Fruit fly (Drosophila melanogaster) whole organism, embryonic: ENCODE measurements around the gene CG14253.

ENCODE experiments used
- Aef1 ChIP-seq: fragments of 200-800 bp; sonication (Bioruptor generic); IDR thresholded peaks from 3 replicates; pipeline ENCODE4 v1.3.6; 2022; ENCODE audit warnings: missing biosample characterization, missing genetic modification characterization
- BtbVII ChIP-seq: fragments of 200-800 bp; sonication (Bioruptor generic); optimal IDR thresholded peaks from 3 replicates; lab custom pipeline; 2017; ENCODE audit warnings: missing biosample characterization, mild to moderate bottlenecking, missing genetic modification characterization
- CG10209 ChIP-seq: fragments of 200-800 bp; sonication (Bioruptor generic); optimal IDR thresholded peaks from 3 replicates; lab custom pipeline; 2017; ENCODE audit warnings: missing biosample characterization, mild to moderate bottlenecking, missing genetic modification characterization, missing genetic modification reagents
- CG11695 ChIP-seq: fragments of 200-800 bp; sonication (Bioruptor generic); IDR thresholded peaks from 3 replicates; pipeline ENCODE4 v1.3.6; 2022; ENCODE audit warnings: missing biosample characterization, missing genetic modification characterization
- CG12236 ChIP-seq: fragments of 200-800 bp; sonication (Bioruptor generic); optimal IDR thresholded peaks from 2 replicates; lab custom pipeline; 2016; ENCODE audit warnings: missing biosample characterization, missing genetic modification characterization
- CG12942 ChIP-seq: fragments of 200-800 bp; sonication (Bioruptor generic); optimal IDR thresholded peaks from 3 replicates; lab custom pipeline; 2016; ENCODE audit warnings: missing biosample characterization, missing genetic modification characterization
- CG13123 ChIP-seq: fragments of 200-800 bp; sonication (Bioruptor generic); optimal IDR thresholded peaks from 2 replicates; lab custom pipeline; 2016; ENCODE audit warnings: missing biosample characterization, missing genetic modification characterization
- CG13424 ChIP-seq: fragments of 200-800 bp; sonication (Bioruptor generic); optimal IDR thresholded peaks from 2 replicates; lab custom pipeline; 2019; ENCODE audit warnings: missing biosample characterization, mild to moderate bottlenecking, missing genetic modification characterization, moderate library complexity
- CG14014 ChIP-seq: fragments of 200-800 bp; sonication (Bioruptor generic); IDR thresholded peaks from 2 replicates; pipeline ENCODE4 v1.3.6; 2022; ENCODE audit warnings: missing biosample characterization, missing genetic modification characterization
- CG15011 ChIP-seq: fragments of 200-800 bp; sonication (Bioruptor generic); optimal IDR thresholded peaks from 3 replicates; lab custom pipeline; 2018; ENCODE audit warnings: missing biosample characterization, mild to moderate bottlenecking, missing genetic modification characterization
- CG15073 ChIP-seq: fragments of 200-800 bp; sonication (Bioruptor generic); optimal IDR thresholded peaks from 2 replicates; lab custom pipeline; 2016; ENCODE audit warnings: missing biosample characterization, missing genetic modification characterization
- CG15514 ChIP-seq: fragments of 200-800 bp; sonication (Bioruptor generic); optimal IDR thresholded peaks from 3 replicates; lab custom pipeline; 2017; ENCODE audit warnings: missing biosample characterization, missing genetic modification characterization, mild to moderate bottlenecking, moderate library complexity, missing genetic modification reagents
- CG15601 ChIP-seq: fragments of 200-800 bp; sonication (Bioruptor generic); optimal IDR thresholded peaks from 3 replicates; lab custom pipeline; 2019; ENCODE audit warnings: missing biosample characterization, mild to moderate bottlenecking, missing genetic modification characterization, moderate library complexity
- CG18599 ChIP-seq: fragments of 200-800 bp; sonication (Bioruptor generic); optimal IDR thresholded peaks from 3 replicates; lab custom pipeline; 2017; ENCODE audit warnings: missing biosample characterization, missing genetic modification characterization, mild to moderate bottlenecking, moderate library complexity, missing genetic modification reagents
- CG2889 ChIP-seq: fragments of 200-800 bp; sonication (Bioruptor generic); IDR thresholded peaks from 3 replicates; pipeline ENCODE4 v1.3.6; 2022; ENCODE audit warnings: missing biosample characterization, missing genetic modification characterization
- CG32772 ChIP-seq: fragments of 200-800 bp; sonication (Bioruptor generic); IDR thresholded peaks from 2 replicates; pipeline ENCODE4 v1.3.6; 2022; ENCODE audit warnings: missing biosample characterization, missing genetic modification characterization
- CG33213 ChIP-seq: fragments of 200-800 bp; sonication (Bioruptor generic); optimal IDR thresholded peaks from 3 replicates; lab custom pipeline; 2016; ENCODE audit warnings: missing biosample characterization, missing genetic modification characterization
- CG34422 ChIP-seq: fragments of 200-800 bp; sonication (Bioruptor generic); IDR thresholded peaks from 3 replicates; pipeline ENCODE4 v1.3.6; 2022; ENCODE audit warnings: missing biosample characterization, missing genetic modification characterization
- CG42726 ChIP-seq: fragments of 200-800 bp; sonication (Bioruptor generic); IDR thresholded peaks from 2 replicates; pipeline ENCODE4 v1.3.6; 2022; ENCODE audit warnings: missing biosample characterization, missing genetic modification characterization; ENCODE audit not compliant: partially characterized antibody
- CG4360 ChIP-seq: fragments of 200-800 bp; sonication (Bioruptor generic); IDR thresholded peaks from 2 replicates; pipeline ENCODE4 v1.3.6; 2022; ENCODE audit warnings: missing biosample characterization, missing genetic modification characterization
- CG6683 ChIP-seq: fragments of 200-800 bp; sonication (Bioruptor generic); optimal IDR thresholded peaks from 2 replicates; lab custom pipeline; 2017; ENCODE audit warnings: missing biosample characterization, mild to moderate bottlenecking, missing genetic modification characterization, missing genetic modification reagents
- CG6791 ChIP-seq: fragments of 200-800 bp; sonication (Bioruptor generic); IDR thresholded peaks from 3 replicates; pipeline ENCODE4 v1.3.6; 2022; ENCODE audit warnings: missing biosample characterization, missing genetic modification characterization; ENCODE audit not compliant: partially characterized antibody
- CG9609 ChIP-seq: fragments of 200-800 bp; sonication (Bioruptor generic); optimal IDR thresholded peaks from 3 replicates; lab custom pipeline; 2016; ENCODE audit warnings: missing biosample characterization, missing genetic modification characterization
- CHES-1-like ChIP-seq: fragments of 200-800 bp; sonication (Bioruptor generic); optimal IDR thresholded peaks from 2 replicates; lab custom pipeline; 2016; ENCODE audit warnings: missing biosample characterization, missing genetic modification characterization
- CoRest ChIP-seq: fragments of 200-800 bp; sonication (Bioruptor generic); optimal IDR thresholded peaks from 3 replicates; lab custom pipeline; 2018; ENCODE audit warnings: missing biosample characterization, mild to moderate bottlenecking, missing genetic modification characterization, moderate library complexity
- CrebB ChIP-seq: fragments of 200-800 bp; sonication (Bioruptor generic); optimal IDR thresholded peaks from 3 replicates; lab custom pipeline; 2018; ENCODE audit warnings: missing biosample characterization, mild to moderate bottlenecking, missing genetic modification characterization
- Dip2 ChIP-seq: fragments of 200-800 bp; sonication (Bioruptor generic); IDR thresholded peaks from 2 replicates; pipeline ENCODE4 v1.3.6; 2022; ENCODE audit warnings: missing biosample characterization, missing genetic modification characterization
- Dll ChIP-seq: fragments of 200-800 bp; sonication (Bioruptor generic); IDR thresholded peaks from 4 replicates; pipeline ENCODE4 v1.3.6; 2022; ENCODE audit warnings: missing biosample characterization, missing genetic modification characterization; ENCODE audit not compliant: partially characterized antibody
- Doc2 ChIP-seq: fragments of 200-800 bp; sonication (Bioruptor generic); IDR thresholded peaks from 2 replicates; pipeline ENCODE4 v1.3.6; 2022; ENCODE audit warnings: missing biosample characterization, missing genetic modification characterization
- Gsc ChIP-seq: fragments of 200-800 bp; sonication (Bioruptor generic); IDR thresholded peaks from 2 replicates; pipeline ENCODE4 v1.3.6; 2022; ENCODE audit warnings: missing biosample characterization, missing genetic modification characterization
- HLH3B ChIP-seq: fragments of 200-800 bp; sonication (Bioruptor generic); IDR thresholded peaks from 2 replicates; pipeline ENCODE4 v1.3.6; 2022; ENCODE audit warnings: missing biosample characterization, missing genetic modification characterization
- Hr39 ChIP-seq: fragments of >200 bp; optimal IDR thresholded peaks from 2 replicates; lab custom pipeline; 2017
- Kr ChIP-seq: fragments of 200-800 bp; sonication (Bioruptor generic); optimal IDR thresholded peaks from 2 replicates; lab custom pipeline; 2017; ENCODE audit warnings: missing biosample characterization, mild to moderate bottlenecking, missing genetic modification characterization
- Oaz ChIP-seq: fragments of 200-800 bp; sonication (Bioruptor generic); IDR thresholded peaks from 2 replicates; pipeline ENCODE4 v1.3.6; 2022; ENCODE audit warnings: missing biosample characterization, missing genetic modification characterization
- Spps ChIP-seq: fragments of 200-800 bp; sonication (Bioruptor generic); optimal IDR thresholded peaks from 2 replicates; lab custom pipeline; 2018; ENCODE audit warnings: missing biosample characterization, mild to moderate bottlenecking, missing genetic modification characterization
- bcd ChIP-seq: fragments of 200-800 bp; sonication (Bioruptor generic); optimal IDR thresholded peaks from 2 replicates; lab custom pipeline; 2017; ENCODE audit warnings: missing biosample characterization, mild to moderate bottlenecking, missing genetic modification characterization
- btn ChIP-seq: fragments of 200-800 bp; sonication (Bioruptor generic); optimal IDR thresholded peaks from 2 replicates; lab custom pipeline; 2016; ENCODE audit warnings: missing biosample characterization, missing genetic modification characterization
- gcm ChIP-seq: fragments of 200-800 bp; sonication (Bioruptor generic); optimal IDR thresholded peaks from 2 replicates; lab custom pipeline; 2019; ENCODE audit warnings: missing biosample characterization, mild to moderate bottlenecking, missing genetic modification characterization, moderate library complexity
- gcm2 ChIP-seq: fragments of 200-800 bp; sonication (Bioruptor generic); optimal IDR thresholded peaks from 2 replicates; lab custom pipeline; 2016; ENCODE audit warnings: missing biosample characterization, missing genetic modification characterization
- lab ChIP-seq: fragments of 200-800 bp; sonication (Bioruptor generic); optimal IDR thresholded peaks from 3 replicates; lab custom pipeline; 2017; ENCODE audit warnings: missing biosample characterization, missing genetic modification characterization, mild to moderate bottlenecking, moderate library complexity, missing genetic modification reagents
- lov ChIP-seq, 2 experiments: fragments of 200-800 bp in 1 of 2; fragments of >200 bp in 1 of 2; sonication (Bioruptor generic) in 1 of 2; IDR thresholded peaks in 1 of 2; optimal IDR thresholded peaks in 1 of 2; 2 replicates in 1 of 2; 3 replicates in 1 of 2; pipeline versions ENCODE4 v1.3.6 to Lab custom; 2017 to 2022; ENCODE audit warnings: missing biosample characterization in 1 of 2, missing genetic modification characterization in 1 of 2
- mld ChIP-seq: fragments of 200-800 bp; sonication (Bioruptor generic); IDR thresholded peaks from 3 replicates; pipeline ENCODE4 v1.3.6; 2022; ENCODE audit warnings: missing biosample characterization, missing genetic modification characterization; ENCODE audit not compliant: partially characterized antibody
- nmo ChIP-seq: fragments of 200-800 bp; sonication (Bioruptor generic); optimal IDR thresholded peaks from 2 replicates; lab custom pipeline; 2018; ENCODE audit warnings: missing biosample characterization, mild to moderate bottlenecking, missing genetic modification characterization, moderate library complexity
- psq ChIP-seq: fragments of 200-800 bp; sonication (Bioruptor generic); optimal IDR thresholded peaks from 2 replicates; lab custom pipeline; 2017; ENCODE audit warnings: missing biosample characterization, missing genetic modification characterization
- run ChIP-seq: fragments of 200-800 bp; sonication (Bioruptor generic); optimal IDR thresholded peaks from 3 replicates; lab custom pipeline; 2018; ENCODE audit warnings: missing biosample characterization, mild to moderate bottlenecking, missing genetic modification characterization
- sens ChIP-seq: fragments of 200-800 bp; sonication (Bioruptor generic); peaks from one replicate; lab custom pipeline; 2016; ENCODE audit warnings: missing biosample characterization, missing genetic modification characterization
- sna ChIP-seq: fragments of 200-800 bp; sonication (Bioruptor generic); IDR thresholded peaks from 2 replicates; pipeline ENCODE4 v1.3.6; 2022; ENCODE audit warnings: missing biosample characterization, missing genetic modification characterization; ENCODE audit not compliant: partially characterized antibody
- stwl ChIP-seq: fragments of 200-800 bp; sonication (Bioruptor generic); optimal IDR thresholded peaks from 3 replicates; lab custom pipeline; 2018; ENCODE audit warnings: missing biosample characterization, mild to moderate bottlenecking, missing genetic modification characterization, moderate library complexity
- zf30C ChIP-seq: fragments of 200-800 bp; sonication (Bioruptor generic); optimal IDR thresholded peaks from 3 replicates; lab custom pipeline; 2018; ENCODE audit warnings: missing biosample characterization, mild to moderate bottlenecking, missing genetic modification characterization

CG14253 gene

DNA sequence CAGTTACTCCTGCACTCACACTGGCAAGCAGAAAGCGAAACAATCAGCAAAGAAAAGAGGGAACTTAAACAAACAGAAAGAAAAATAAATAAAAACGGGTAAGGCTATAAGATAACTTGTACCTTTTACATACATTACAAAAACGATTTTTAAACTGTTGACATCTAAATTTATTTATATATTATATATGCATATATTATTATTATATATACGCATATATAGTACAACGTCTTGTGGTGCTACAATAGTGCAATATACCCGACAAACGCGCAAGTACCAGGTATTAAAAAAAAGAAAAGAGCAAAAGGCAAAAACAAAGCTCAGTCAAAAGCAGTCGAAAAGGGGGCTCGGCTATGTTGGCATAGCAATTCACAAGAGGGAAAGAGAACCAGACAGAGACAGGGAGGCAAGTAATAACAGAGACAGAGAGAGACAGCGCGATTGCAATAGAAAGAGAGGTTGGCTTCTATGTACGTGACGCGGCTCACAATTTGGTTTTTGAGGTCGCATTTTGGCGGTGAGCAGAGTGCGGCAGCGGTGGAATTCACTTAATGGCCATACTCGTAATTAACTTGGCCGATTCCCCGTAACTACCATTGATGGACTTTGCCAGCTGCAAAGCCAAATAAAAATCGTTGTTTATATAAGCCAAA is 24.2 kb upstream of the CG14253 start (continued):
- TF ChIP-seq psq, result peak; percentile 89
- TF ChIP-seq Oaz (GFP tag; lab: Robert Waterston, UW), result peak; percentile 54; the same call in 1 of the 2 replicates
- peak; percentile 86 for TF ChIP-seq CG34422
- TF ChIP-seq bcd (GFP tag; lab: Kevin White, UChicago), result peak; percentile 82
- peak; percentile 84 for TF ChIP-seq sens (GFP tag; lab: Kevin White, UChicago)
- TF ChIP-seq run (tag; lab: Kevin White, UChicago), result peak; percentile 64
- peak; percentile 92 for TF ChIP-seq HLH3B
- no peak for TF ChIP-seq mld
- no peak for TF ChIP-seq CG15073
- peak; percentile 74 for TF ChIP-seq CoRest (tag; lab: Kevin White, UChicago)
- TF ChIP-seq Hr39 (lab: Kevin White, UChicago), result no peak
- TF ChIP-seq BtbVII (GFP tag; lab: Kevin White, UChicago), result peak; percentile 38
- no peak for TF ChIP-seq CG12236
- TF ChIP-seq CG9609, result no peak
- peak; percentile 87 for TF ChIP-seq Aef1 (GFP tag; lab: Robert Waterston, UW)
- TF ChIP-seq nmo (GFP tag; lab: Kevin White, UChicago), result peak; percentile 86
- TF ChIP-seq CG4360 (GFP tag; lab: Robert Waterston, UW), result peak; percentile 67
- TF ChIP-seq gcm2, result no peak
- TF ChIP-seq CG15514 (GFP tag; lab: Kevin White, UChicago), result peak; percentile 53
- no peak for TF ChIP-seq Dip2 (GFP tag; lab: Robert Waterston, UW)
- TF ChIP-seq Spps, result peak; percentile 60
- peak; percentile 56 for TF ChIP-seq CG12942 (GFP tag; lab: Kevin White, UChicago)
- peak; percentile 89 for TF ChIP-seq CG18599 (GFP tag; lab: Kevin White, UChicago)
- TF ChIP-seq CG10209 (GFP tag; lab: Kevin White, UChicago), result peak; percentile 79
- peak; percentile 85 for TF ChIP-seq lab (GFP tag; lab: Kevin White, UChicago)
- TF ChIP-seq CHES-1-like (GFP tag; lab: Kevin White, UChicago), result no peak
- peak; percentile 86 for TF ChIP-seq CG32772 (GFP tag; lab: Robert Waterston, UW)
- no peak for TF ChIP-seq Gsc
- TF ChIP-seq CG15601, result peak; percentile 53
- no peak for TF ChIP-seq btn (GFP tag; lab: Kevin White, UChicago)
- TF ChIP-seq lov (optimal IDR thresholded peaks at IDR 0.05; lab: Kevin White, UChicago), result no peak
- TF ChIP-seq lov (GFP tag; IDR thresholded peaks at IDR 0.05; lab: Robert Waterston, UW), result peak; percentile 68; the same call in 1 of the 3 replicates
- peak; percentile 61 for TF ChIP-seq gcm (GFP tag; lab: Kevin White, UChicago)
- TF ChIP-seq CG2889, result no peak
- TF ChIP-seq CG14014, result peak; percentile 50
- TF ChIP-seq Dll (GFP tag; lab: Robert Waterston, UW), result no peak
- no peak for TF ChIP-seq Doc2 (GFP tag; lab: Robert Waterston, UW)
- TF ChIP-seq CG6683, result peak; percentile 44
- no peak for TF ChIP-seq CG42726 (GFP tag; lab: Robert Waterston, UW)
- TF ChIP-seq CrebB (tag; lab: Kevin White, UChicago), result no peak
- TF ChIP-seq CG13424 (tag; lab: Kevin White, UChicago), result peak; percentile 71
- TF ChIP-seq stwl, result no peak
- TF ChIP-seq CG13123 (GFP tag; lab: Kevin White, UChicago), result peak; percentile 42
- no peak for TF ChIP-seq zf30C (GFP tag; lab: Kevin White, UChicago)
- no peak for TF ChIP-seq CG6791 (GFP tag; lab: Robert Waterston, UW)
- peak; percentile 80 for TF ChIP-seq CG11695 (GFP tag; lab: Robert Waterston, UW)
- no peak for TF ChIP-seq CG33213 (GFP tag; lab: Kevin White, UChicago)
- TF ChIP-seq sna (GFP tag; lab: Robert Waterston, UW), result no peak
- TF ChIP-seq CG15011, result no peak
- no peak for TF ChIP-seq Kr (GFP tag; lab: Kevin White, UChicago)
